Worm (Caenorhabditis elegans): ENCODE data around the gene Y24D9B.1.
A peak's percentile ranks its signal among the peaks of the same experiment; 100 is the strongest.

- TF ChIP-seq lir-3 (tag; optimal IDR thresholded peaks at IDR 0.05; ENCODE audit: poor library complexity), result no peak
- TF ChIP-seq unc-130 (tag; optimal IDR thresholded peaks at IDR 0.05), result peak; percentile 80
- TF ChIP-seq tbx-2 (tag; optimal IDR thresholded peaks at IDR 0.05), result peak; percentile 77
- TF ChIP-seq lin-35 (GFP tag; optimal IDR thresholded peaks at IDR 0.05), result peak; percentile 81 to 85
- peak; percentile 46 for TF ChIP-seq zip-4 (GFP tag; optimal IDR thresholded peaks at IDR 0.05)
- TF ChIP-seq mdl-1 (tag; optimal IDR thresholded peaks at IDR 0.05), result peak in 1 of 2 experiments; percentile 19
- no peak for TF ChIP-seq fos-1 (tag; optimal IDR thresholded peaks at IDR 0.05)
- peak; percentile 77 for TF ChIP-seq jun-1 (tag; optimal IDR thresholded peaks at IDR 0.05)
- TF ChIP-seq ztf-11 (tag; optimal IDR thresholded peaks at IDR 0.05), result no peak
- TF ChIP-seq snpc-4 (tag; optimal IDR thresholded peaks at IDR 0.05), result peak; percentile 56
- peak in 2 of 6 experiments; percentile 8 to 57 for TF ChIP-seq elt-3 (tag; optimal IDR thresholded peaks at IDR 0.05)
- TF ChIP-seq egl-27 (tag; optimal IDR thresholded peaks at IDR 0.05), result no peak
- TF ChIP-seq zag-1 (tag; optimal IDR thresholded peaks at IDR 0.05), result peak; percentile 27
Observed at ce11 chrIV:4360497-4360896, 43.3 kb downstream of the Y24D9B.1 start, which contains the start of gene F55F10.1.

All from whole organism, L1 larva.